Worm (Caenorhabditis elegans) whole organism, mixed stage, embryonic: ENCODE data around the gene clc-3.

Source experiments
- blmp-1 ChIP-seq: fragments of 150-350 bp; optimal IDR thresholded peaks from 2 replicates; lab custom pipeline; 2014; ENCODE audit warnings: missing biosample characterization, missing genetic modification characterization
- ces-1 ChIP-seq: fragments of 150-350 bp; optimal IDR thresholded peaks from 2 replicates; lab custom pipeline; 2014; ENCODE audit warnings: missing biosample characterization, missing genetic modification reagents, missing genetic modification characterization
- elt-1 ChIP-seq: sonication (generic microtip); optimal IDR thresholded peaks from 2 replicates; lab custom pipeline; 2017; ENCODE audit warnings: missing genetic modification characterization, mild to moderate bottlenecking, missing compliant biosample characterization, antibody characterized with exemption, moderate library complexity, borderline replicate concordance; ENCODE audit not compliant: insufficient read depth
- elt-3 ChIP-seq: fragments of 150-350 bp; optimal IDR thresholded peaks from 2 replicates; lab custom pipeline; 2014; ENCODE audit warnings: missing biosample characterization, missing genetic modification characterization
- mep-1 ChIP-seq: fragments of 150-350 bp; optimal IDR thresholded peaks from 2 replicates; lab custom pipeline; 2017; ENCODE audit warnings: missing biosample characterization, missing genetic modification reagents, missing genetic modification characterization, inconsistent platforms
- nhr-28 ChIP-seq: fragments of 150-350 bp; optimal IDR thresholded peaks from 2 replicates; lab custom pipeline; 2014; ENCODE audit warnings: missing biosample characterization, missing genetic modification characterization
- pha-4 ChIP-seq: fragments of 150-350 bp; optimal IDR thresholded peaks from 2 replicates; lab custom pipeline; 2018; ENCODE audit warnings: missing biosample characterization, missing genetic modification reagents, missing genetic modification characterization
- sptf-1 ChIP-seq: sonication (generic microtip); optimal IDR thresholded peaks from 2 replicates; lab custom pipeline; 2017; ENCODE audit warnings: mild to moderate bottlenecking, missing genetic modification characterization, moderate library complexity, missing compliant biosample characterization
- unc-120 ChIP-seq: sonication (generic microtip); optimal IDR thresholded peaks from 2 replicates; lab custom pipeline; 2017; ENCODE audit warnings: missing genetic modification characterization, missing compliant biosample characterization; ENCODE audit not compliant: poor library complexity, severe bottlenecking
- ztf-11 ChIP-seq: fragments of 150-350 bp; optimal IDR thresholded peaks from 2 replicates; lab custom pipeline; 2014; ENCODE audit warnings: missing biosample characterization, missing genetic modification characterization

- no peak for TF ChIP-seq unc-120 (tag; lab: Kevin White, UChicago)
- no peak for TF ChIP-seq ces-1 (GFP tag; lab: Kevin White, UChicago)
- TF ChIP-seq nhr-28: no peak
- TF ChIP-seq mep-1 (tag; lab: Kevin White, UChicago): no peak
- no peak for TF ChIP-seq pha-4
- TF ChIP-seq ztf-11 (tag; lab: Kevin White, UChicago): no peak
- TF ChIP-seq elt-3 (tag; lab: Kevin White, UChicago): no peak
- no peak for TF ChIP-seq blmp-1
- no peak for TF ChIP-seq elt-1
- TF ChIP-seq sptf-1: no peak
Observed at ce11 chrX:3350306-3350705, 24.2 kb downstream of the clc-3 start, which contains the start of gene nspg-4.
